Worm (Caenorhabditis elegans): ENCODE data around the gene pod-2.

The pod-2 gene

ce11 chrII:1114133-1114532, 22.5 kb upstream of the pod-2 start, which contains the start of gene lips-12:
TSS of gene lips-12 (minus strand) at chrII:1114233.
- no peak for TF ChIP-seq aptf-3 (GFP tag; IDR thresholded peaks at IDR 0.05)
- TF ChIP-seq unc-130 (GFP tag; optimal IDR thresholded peaks at IDR 0.05), result no peak
- TF ChIP-seq him-1 (tag; optimal IDR thresholded peaks at IDR 0.05), result no peak
- TF ChIP-seq D2030.7 (GFP tag; IDR thresholded peaks at IDR 0.05), result no peak
- TF ChIP-seq bed-1 (GFP tag; IDR thresholded peaks at IDR 0.05), result no peak
- no peak for TF ChIP-seq F57A8.1 (GFP tag; optimal IDR thresholded peaks at IDR 0.05)
- TF ChIP-seq lir-1 (GFP tag; conservative IDR thresholded peaks at IDR 0.05), result no peak
- TF ChIP-seq hmg-1.2 (GFP tag; IDR thresholded peaks at IDR 0.05), result no peak
- TF ChIP-seq snpc-1.3 (tag; optimal IDR thresholded peaks at IDR 0.05; ENCODE audit: insufficient read depth), result no peak
- no peak for TF ChIP-seq ceh-91 (GFP tag; IDR thresholded peaks at IDR 0.05)
- no peak for TF ChIP-seq T07F8.4 (tag; optimal IDR thresholded peaks at IDR 0.05)
- TF ChIP-seq ets-4 (GFP tag; optimal IDR thresholded peaks at IDR 0.05), result no peak
- TF ChIP-seq nhr-80 (tag; optimal IDR thresholded peaks at IDR 0.05), result no peak
- no peak for TF ChIP-seq Y53F4B.3 (GFP tag; IDR thresholded peaks at IDR 0.05)
- TF ChIP-seq let-607 (tag; optimal IDR thresholded peaks at IDR 0.05), result no peak

- TF ChIP-seq snpc-4 (GFP tag; optimal IDR thresholded peaks at IDR 0.05) (peak; percentile 52), snpc-4 (tag; optimal IDR thresholded peaks at IDR 0.05) (peak in 3 of 4 experiments; percentile 22 to 90 (median 87)), tlf-1 (GFP tag; optimal IDR thresholded peaks at IDR 0.05) (no peak), F39B2.1 (GFP tag; IDR thresholded peaks at IDR 0.05) (0 out of 2 replicates have a peak, but pooled peaks have one; percentile 27), snpc-1.1 (tag; optimal IDR thresholded peaks at IDR 0.05; ENCODE audit: insufficient read depth) (peak; percentile 76)
Measured at ce11 chrII:1116521-1116920, 20.1 kb upstream of the pod-2 start.

DNA sequence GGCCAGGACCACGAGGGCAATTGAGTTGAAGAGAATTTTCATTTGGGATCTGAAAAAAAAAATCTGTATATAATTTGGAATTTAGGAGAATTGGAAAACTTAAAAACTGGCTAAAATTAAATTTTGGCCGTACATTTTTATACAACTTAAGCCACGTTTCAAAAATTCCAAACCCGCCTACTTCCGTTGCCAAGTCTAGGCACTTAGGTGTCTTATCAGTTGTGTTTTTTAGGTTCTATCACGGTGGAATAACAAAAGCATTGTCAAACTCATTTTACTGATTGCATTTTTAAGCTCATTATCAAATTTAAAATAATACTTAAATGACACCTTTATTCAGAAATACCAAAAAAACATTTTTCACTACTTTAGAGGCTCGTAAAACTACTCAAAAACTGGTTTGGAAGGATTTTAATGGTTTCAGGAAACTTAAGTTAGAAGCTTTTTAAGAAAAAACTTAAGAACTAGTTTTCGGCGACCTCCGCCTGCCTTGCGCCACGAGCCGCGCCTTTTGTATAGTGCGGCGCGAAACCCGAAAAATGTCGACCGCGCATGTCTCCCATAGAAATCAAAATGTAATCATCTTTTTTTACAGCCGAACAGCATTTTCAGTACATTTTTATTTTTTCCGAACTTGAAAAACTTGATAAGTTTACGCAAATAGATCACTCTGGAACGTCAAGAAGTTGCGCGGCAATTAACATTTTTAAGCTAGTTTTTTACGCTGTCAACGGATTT, 18.4 kb upstream of the pod-2 start, which contains the start of gene lips-13:
TSS of gene lips-13 (minus strand) at position 51 of the 738 bp plus-strand sequence.
- peak; percentile 41 for TF ChIP-seq snpc-4 (GFP tag; optimal IDR thresholded peaks at IDR 0.05)
- TF ChIP-seq snpc-4 (tag; optimal IDR thresholded peaks at IDR 0.05), result peak in 3 of 4 experiments; percentile 45 to 86 (median 86)
- TF ChIP-seq snpc-1.1 (tag; optimal IDR thresholded peaks at IDR 0.05; ENCODE audit: insufficient read depth), result peak; percentile 46
- TF ChIP-seq nhr-179 (tag; optimal IDR thresholded peaks at IDR 0.05), result no peak
- TF ChIP-seq F57A8.1 (GFP tag; optimal IDR thresholded peaks at IDR 0.05), result no peak
- TF ChIP-seq hmg-1.2 (GFP tag; IDR thresholded peaks at IDR 0.05), result peak; percentile 46
- no peak for TF ChIP-seq hmg-20 (GFP tag; IDR thresholded peaks at IDR 0.05)
- TF ChIP-seq K11D2.4 (GFP tag; IDR thresholded peaks at IDR 0.05), result no peak
- TF ChIP-seq madf-3 (GFP tag; IDR thresholded peaks at IDR 0.05), result no peak
- no peak for TF ChIP-seq nhr-27 (tag; optimal IDR thresholded peaks at IDR 0.05)
- no peak for TF ChIP-seq lag-1 (GFP tag; IDR thresholded peaks at IDR 0.05)
- no peak for TF ChIP-seq Y67H2A.10 (GFP tag; conservative IDR thresholded peaks at IDR 0.05)

DNA sequence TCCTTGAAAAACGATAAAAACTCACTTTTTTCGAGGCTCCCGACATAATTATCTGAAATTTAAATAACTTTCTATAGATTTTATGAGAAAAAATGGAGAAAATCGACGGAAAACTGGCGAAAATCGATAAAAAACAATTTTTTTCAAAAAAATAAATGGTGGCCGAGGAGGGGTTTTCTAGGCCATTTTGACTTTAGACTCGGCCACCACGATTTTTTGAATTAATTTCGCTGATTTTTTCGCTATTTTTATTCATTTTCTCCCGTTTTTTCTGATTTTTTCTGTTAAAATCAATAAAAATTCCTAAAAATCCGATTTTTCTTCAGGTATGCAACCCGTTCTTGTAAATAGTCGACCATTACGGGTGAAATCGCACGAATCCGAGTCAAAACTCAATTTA, 13.4 kb upstream of the pod-2 start, which contains the start of the genes sut-1 and eri-3:
TSS of gene sut-1 (minus strand) at position 58 of the 400 bp plus-strand sequence.
TSS of gene eri-3 (plus strand) at position 327 of the 400 bp plus-strand sequence.
- TF ChIP-seq T26A5.8 (tag; optimal IDR thresholded peaks at IDR 0.05) (no peak), hrde-1 (tag; optimal IDR thresholded peaks at IDR 0.05; ENCODE audit: borderline replicate concordance) (no peak), Y79H2A.3 (GFP tag; conservative IDR thresholded peaks at IDR 0.05) (no peak), B0336.3 (GFP tag; IDR thresholded peaks at IDR 0.05) (no peak), atf-7 (tag; optimal IDR thresholded peaks at IDR 0.05) (no peak), ceh-58 (GFP tag; IDR thresholded peaks at IDR 0.05) (no peak), egrh-3 (GFP tag; IDR thresholded peaks at IDR 0.05) (no peak), tlf-1 (GFP tag; optimal IDR thresholded peaks at IDR 0.05) (no peak), ceh-40 (GFP tag; IDR thresholded peaks at IDR 0.05) (no peak), pha-4 (tag; optimal IDR thresholded peaks at IDR 0.05) (no peak), Y53G8AR.9 (GFP tag; conservative IDR thresholded peaks at IDR 0.05) (no peak), egl-44 (GFP tag; IDR thresholded peaks at IDR 0.05) (no peak), sdz-38 (tag; optimal IDR thresholded peaks at IDR 0.05) (no peak), unc-130 (GFP tag; optimal IDR thresholded peaks at IDR 0.05) (no peak), lsy-27 (tag; optimal IDR thresholded peaks at IDR 0.05; ENCODE audit: borderline replicate concordance, insufficient read depth) (no peak)

All from whole organism, young adult.